Fruit fly (Drosophila melanogaster) whole organism, wandering third instar larva: Measurements from ENCODE around the gene CG4592.

Experiments used
- Abd-B ChIP-seq: fragments of >200 bp; optimal IDR thresholded peaks from 2 replicates; lab custom pipeline; 2017; ENCODE audit warnings: missing biosample characterization, missing genetic modification characterization
- CG32264 ChIP-seq: fragments of 200-800 bp; sonication (Bioruptor generic); optimal IDR thresholded peaks from 2 replicates; lab custom pipeline; 2016; ENCODE audit warnings: missing biosample characterization, missing genetic modification characterization
- CG9705 ChIP-seq: fragments of 200-800 bp; sonication (Bioruptor generic); optimal IDR thresholded peaks from 2 replicates; lab custom pipeline; 2018; ENCODE audit warnings: missing biosample characterization, mild to moderate bottlenecking, missing genetic modification characterization
- CrebA ChIP-seq: fragments of 200-800 bp; sonication (Bioruptor generic); optimal IDR thresholded peaks from 2 replicates; lab custom pipeline; 2016; ENCODE audit warnings: missing biosample characterization, mild to moderate bottlenecking, missing genetic modification characterization, borderline replicate concordance
- Dfd ChIP-seq: fragments of >200 bp; optimal IDR thresholded peaks from 2 replicates; lab custom pipeline; 2017; ENCODE audit warnings: missing biosample characterization, missing genetic modification characterization
- Dif ChIP-seq: fragments of 200-275, 200-300 bp; sonication (Bioruptor generic); optimal IDR thresholded peaks from 2 replicates; lab custom pipeline; 2018; ENCODE audit warnings: missing biosample characterization, missing genetic modification characterization; ENCODE audit not compliant: partially characterized antibody
- GATAd ChIP-seq: sonication (Bioruptor generic); optimal IDR thresholded peaks from 2 replicates; lab custom pipeline; 2016; ENCODE audit warnings: missing biosample characterization, missing genetic modification characterization
- HLH106 ChIP-seq: fragments of 200-800 bp; optimal IDR thresholded peaks from 3 replicates; lab custom pipeline; 2019; ENCODE audit warnings: missing biosample characterization, mild to moderate bottlenecking, missing genetic modification characterization, moderate library complexity
- Hnf4 ChIP-seq: fragments of 200-800 bp; sonication (Bioruptor generic); optimal IDR thresholded peaks from 2 replicates; lab custom pipeline; 2016; ENCODE audit warnings: missing biosample characterization, mild to moderate bottlenecking, missing genetic modification characterization
- Hr78 ChIP-seq: fragments of >200 bp; optimal IDR thresholded peaks from 2 replicates; lab custom pipeline; 2017; ENCODE audit warnings: missing biosample characterization, missing genetic modification characterization
- Hr83 ChIP-seq: fragments of 200-300 bp; sonication (Bioruptor generic); optimal IDR thresholded peaks from 2 replicates; lab custom pipeline; 2016; ENCODE audit warnings: missing biosample characterization, mild to moderate bottlenecking, missing genetic modification characterization, moderate library complexity; ENCODE audit not compliant: poor library complexity, severe bottlenecking
- Jra ChIP-seq: sonication (Bioruptor generic); optimal IDR thresholded peaks from 2 replicates; lab custom pipeline; 2016; ENCODE audit warnings: missing biosample characterization, missing genetic modification characterization
- Mio ChIP-seq: sonication (Bioruptor generic); optimal IDR thresholded peaks from 2 replicates; lab custom pipeline; 2016; ENCODE audit warnings: missing biosample characterization, missing genetic modification characterization
- Myc ChIP-seq: fragments of >200 bp; optimal IDR thresholded peaks from 2 replicates; lab custom pipeline; 2017
- N ChIP-seq: fragments of >200 bp; optimal IDR thresholded peaks from 2 replicates; lab custom pipeline; 2018; ENCODE audit warnings: missing biosample characterization, missing external identifiers, missing genetic modification characterization
- OdsH ChIP-seq: fragments of 200-800 bp; sonication (Bioruptor generic); optimal IDR thresholded peaks from 2 replicates; lab custom pipeline; 2016; ENCODE audit warnings: missing biosample characterization, mild to moderate bottlenecking, missing genetic modification characterization
- Rel ChIP-seq, 2 experiments: fragments of 200-800 bp; sonication (Bioruptor generic) in 1 of 2; optimal IDR thresholded peaks; 2 replicates in 1 of 2; 3 replicates in 1 of 2; lab custom pipeline; 2016 to 2019; ENCODE audit warnings: mild to moderate bottlenecking in 2 of 2, missing biosample characterization in 2 of 2, missing genetic modification characterization in 2 of 2, moderate library complexity in 1 of 2
- Sp1 ChIP-seq: fragments of 200-800 bp; sonication (Bioruptor generic); optimal IDR thresholded peaks from 3 replicates; lab custom pipeline; 2019; ENCODE audit warnings: missing biosample characterization, mild to moderate bottlenecking, missing genetic modification characterization, moderate library complexity
- Vsx2 ChIP-seq: fragments of 200-300, 225-300 bp; sonication (Bioruptor generic); optimal IDR thresholded peaks from 2 replicates; lab custom pipeline; 2018; ENCODE audit warnings: missing biosample characterization, missing genetic modification characterization; ENCODE audit not compliant: partially characterized antibody
- br ChIP-seq: fragments of 200-800 bp; sonication (Bioruptor generic); optimal IDR thresholded peaks from 2 replicates; lab custom pipeline; 2016; ENCODE audit warnings: missing biosample characterization, missing genetic modification characterization
- brk ChIP-seq: fragments of 200-800 bp; sonication (Bioruptor generic); optimal IDR thresholded peaks from 2 replicates; lab custom pipeline; 2016; ENCODE audit warnings: missing biosample characterization, mild to moderate bottlenecking, missing genetic modification characterization
- dl ChIP-seq, 2 experiments: fragments of 175-275, 200-275 bp in 1 of 2; fragments of 200-275 bp in 1 of 2; sonication (Bioruptor generic); optimal IDR thresholded peaks; lab custom pipeline; 2018; ENCODE audit warnings: mild to moderate bottlenecking in 2 of 2, missing biosample characterization in 2 of 2, missing genetic modification characterization in 2 of 2, moderate library complexity in 2 of 2; ENCODE audit not compliant: partially characterized antibody in 2 of 2, insufficient read depth in 1 of 2
- dmrt93B ChIP-seq: fragments of 200-800 bp; sonication (Bioruptor generic); optimal IDR thresholded peaks from 2 replicates; lab custom pipeline; 2018; ENCODE audit warnings: missing biosample characterization, mild to moderate bottlenecking, missing genetic modification characterization
- dsf ChIP-seq: sonication (Bioruptor generic); optimal IDR thresholded peaks from 2 replicates; lab custom pipeline; 2016; ENCODE audit warnings: missing biosample characterization, missing genetic modification characterization, borderline replicate concordance
- ey ChIP-seq: fragments of 200-800 bp; sonication (Bioruptor generic); optimal IDR thresholded peaks from 2 replicates; lab custom pipeline; 2016; ENCODE audit warnings: missing biosample characterization, missing genetic modification characterization
- foxo ChIP-seq, 2 experiments: fragments of 200-800 bp; sonication (Bioruptor generic); optimal IDR thresholded peaks; 2 replicates in 1 of 2; 3 replicates in 1 of 2; lab custom pipeline; 2016 to 2017; ENCODE audit warnings: missing biosample characterization in 2 of 2, missing genetic modification characterization in 2 of 2
- fru ChIP-seq: fragments of 200-800 bp; sonication (Bioruptor generic); optimal IDR thresholded peaks from 3 replicates; lab custom pipeline; 2016; ENCODE audit warnings: missing biosample characterization, mild to moderate bottlenecking, missing genetic modification characterization
- h ChIP-seq: fragments of 200-800 bp; sonication (Bioruptor generic); optimal IDR thresholded peaks from 3 replicates; lab custom pipeline; 2016; ENCODE audit warnings: missing biosample characterization, mild to moderate bottlenecking, missing genetic modification characterization
- jim ChIP-seq: fragments of 175-275, 200-325 bp; sonication (Bioruptor generic); optimal IDR thresholded peaks from 2 replicates; lab custom pipeline; 2016; ENCODE audit warnings: missing biosample characterization, mild to moderate bottlenecking, missing genetic modification characterization
- lola ChIP-seq: fragments of >200 bp; optimal IDR thresholded peaks from 2 replicates; lab custom pipeline; 2017; ENCODE audit warnings: missing biosample characterization, missing genetic modification characterization
- pan ChIP-seq: fragments of >200 bp; optimal IDR thresholded peaks from 2 replicates; lab custom pipeline; 2017
- psq ChIP-seq: fragments of 200-800 bp; sonication (Bioruptor generic); optimal IDR thresholded peaks from 3 replicates; lab custom pipeline; 2017; ENCODE audit warnings: missing biosample characterization, mild to moderate bottlenecking, missing genetic modification characterization, moderate library complexity
- rgr ChIP-seq: fragments of 200-800 bp; sonication (Bioruptor generic); optimal IDR thresholded peaks from 3 replicates; lab custom pipeline; 2016; ENCODE audit warnings: missing biosample characterization, mild to moderate bottlenecking, missing genetic modification characterization
- sage ChIP-seq: fragments of 200-800 bp; sonication (Bioruptor generic); optimal IDR thresholded peaks from 2 replicates; lab custom pipeline; 2016; ENCODE audit warnings: missing biosample characterization, mild to moderate bottlenecking, missing genetic modification characterization
- sv ChIP-seq: fragments of 200-800 bp; sonication (Bioruptor generic); optimal IDR thresholded peaks from 3 replicates; lab custom pipeline; 2016; ENCODE audit warnings: missing biosample characterization, missing genetic modification characterization
- tai ChIP-seq: sonication (Bioruptor generic); optimal IDR thresholded peaks from 2 replicates; lab custom pipeline; 2016; ENCODE audit warnings: missing biosample characterization, missing genetic modification characterization
- usp ChIP-seq: fragments of >200 bp; optimal IDR thresholded peaks from 2 replicates; lab custom pipeline; 2017; ENCODE audit warnings: missing biosample characterization, missing genetic modification characterization
- woc ChIP-seq: sonication (Bioruptor generic); optimal IDR thresholded peaks from 2 replicates; lab custom pipeline; 2016; ENCODE audit warnings: missing biosample characterization, mild to moderate bottlenecking, missing genetic modification characterization

CG4592 gene

DNA sequence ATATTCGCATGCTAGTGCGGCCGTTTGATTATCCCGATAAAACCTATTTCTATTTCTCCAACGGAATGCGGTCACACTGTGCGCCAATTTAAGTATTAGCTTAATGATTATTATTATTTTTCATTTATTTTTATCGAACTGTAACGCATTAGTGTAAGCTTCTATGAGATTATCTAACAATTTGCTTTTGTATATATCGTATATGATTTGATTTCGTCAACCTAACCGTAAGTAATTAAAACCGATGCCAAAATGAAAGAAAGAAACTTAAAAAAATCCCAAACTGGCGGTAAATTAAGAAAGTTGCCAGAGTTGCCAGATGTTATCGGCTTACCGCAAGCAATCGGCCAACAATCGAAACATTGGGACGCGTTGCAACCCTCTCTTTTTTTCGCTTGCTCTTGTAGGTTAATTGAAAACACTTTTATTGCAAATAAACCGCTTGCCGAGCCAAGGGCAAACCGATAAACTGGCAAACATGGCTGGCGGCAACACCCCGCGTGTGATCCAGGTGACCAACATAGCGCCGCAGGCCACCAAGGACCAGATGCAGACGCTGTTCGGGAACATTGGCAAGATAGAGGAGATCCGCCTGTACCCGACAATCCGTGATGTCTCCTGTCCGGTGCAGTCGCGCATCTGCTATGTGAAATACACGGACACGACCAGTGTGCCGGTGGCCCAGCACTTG lies 8.7 kb upstream of the CG4592 start, which contains the start of the genes Etl1 and Srp54:
TSS of gene Etl1 (minus strand) at position 39 of the 691 bp plus-strand sequence.
TSS of gene Srp54 (plus strand) at position 342 of the 691 bp plus-strand sequence.
- TF ChIP-seq Myc (peak; percentile 2), Hr83 (GFP tag; lab: Kevin White, UChicago) (peak; percentile 2), jim (GFP tag; lab: Kevin White, UChicago) (no peak), h (GFP tag; lab: Kevin White, UChicago) (peak; percentile 13), Rel (GFP tag; optimal IDR thresholded peaks at IDR 0.05; lab: Kevin White, UChicago) (no peak), Rel (tag; optimal IDR thresholded peaks at IDR 0.05; lab: Kevin White, UChicago) (peak; percentile 1), Jra (GFP tag; lab: Kevin White, UChicago) (peak; percentile 30), foxo (GFP tag; optimal IDR thresholded peaks at IDR 0.05; lab: Kevin White, UChicago) (peak in 1 of 2 experiments; percentile 25), Hnf4 (peak; percentile 31), psq (GFP tag; lab: Kevin White, UChicago) (no peak)

DNA sequence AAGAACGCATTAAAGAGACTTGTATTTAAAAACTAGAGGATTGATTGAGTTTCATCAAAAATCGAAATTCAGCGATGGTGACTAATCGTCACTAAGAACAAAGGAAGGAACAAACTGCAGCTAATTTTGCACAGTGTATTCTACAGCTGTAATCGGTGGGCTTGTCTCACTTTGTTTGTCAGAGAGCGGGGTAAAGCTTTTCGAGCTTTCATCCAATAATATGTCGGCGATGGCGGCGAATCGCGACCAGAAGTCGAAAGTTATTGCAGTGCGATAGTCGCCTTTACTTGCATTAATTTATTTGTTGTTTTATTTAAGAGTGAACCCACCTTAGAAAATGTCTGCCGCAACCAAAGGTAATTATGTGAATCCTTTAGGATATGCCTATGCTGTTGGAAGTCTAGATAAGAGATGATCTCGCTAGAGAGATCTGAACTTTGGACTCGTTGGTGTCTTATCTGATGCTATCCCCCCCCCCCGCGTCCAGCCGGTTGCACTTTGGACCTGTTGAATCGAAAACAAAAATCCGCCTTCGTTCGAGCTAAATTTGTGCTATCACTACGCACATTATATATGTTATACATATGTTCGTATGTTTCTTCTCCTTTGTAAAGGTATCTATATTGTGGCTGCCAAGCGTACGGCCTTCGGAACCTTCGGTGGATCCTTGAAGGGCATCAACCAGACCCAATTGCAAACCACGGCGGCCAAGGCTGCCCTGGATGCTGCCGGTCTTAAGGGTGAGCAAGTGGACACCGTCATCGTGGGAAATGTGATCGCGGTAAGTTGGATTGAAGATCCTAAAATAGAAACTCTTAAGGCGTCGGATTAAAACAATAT lies 6.2 kb upstream of the CG4592 start, which contains the start of gene yip2:
TSS of gene yip2 (plus strand) at position 243 of the 840 bp plus-strand sequence.
- peak; percentile 85 for TF ChIP-seq Jra (GFP tag; lab: Kevin White, UChicago)
- TF ChIP-seq br (GFP tag; lab: Kevin White, UChicago): peak; percentile 65
- no peak for TF ChIP-seq pan (lab: Kevin White, UChicago)
- peak; percentile 22 for TF ChIP-seq Hr83 (GFP tag; lab: Kevin White, UChicago)
- TF ChIP-seq GATAd (GFP tag; lab: Kevin White, UChicago): no peak
- TF ChIP-seq dmrt93B (GFP tag; lab: Kevin White, UChicago): no peak
- TF ChIP-seq dsf (GFP tag; lab: Kevin White, UChicago): peak; percentile 19
- peak; percentile 35 for TF ChIP-seq OdsH (GFP tag; lab: Kevin White, UChicago)
- TF ChIP-seq ey (GFP tag; lab: Kevin White, UChicago): peak; percentile 42
- TF ChIP-seq CrebA: no peak
- TF ChIP-seq CG32264 (GFP tag; lab: Kevin White, UChicago): no peak
- TF ChIP-seq Hr78 (GFP tag; lab: Kevin White, UChicago): no peak
- no peak for TF ChIP-seq dl (GFP tag; optimal IDR thresholded peaks at IDR 0.05; lab: Kevin White, UChicago; ENCODE audit: insufficient read depth in 1 of 2, partially characterized antibody in 2 of 2)
- TF ChIP-seq N (GFP tag; lab: Kevin White, UChicago): no peak
- TF ChIP-seq sage: peak; percentile 58
- TF ChIP-seq Mio (GFP tag; lab: Kevin White, UChicago): no peak
- TF ChIP-seq HLH106 (tag; lab: Kevin White, UChicago): peak; percentile 35
- peak; percentile 26 for TF ChIP-seq sv
- no peak for TF ChIP-seq brk (GFP tag; lab: Kevin White, UChicago)
- TF ChIP-seq Hnf4: peak; percentile 100
- TF ChIP-seq tai (GFP tag; lab: Kevin White, UChicago): no peak
- peak; percentile 17 to 59 for TF ChIP-seq foxo (GFP tag; optimal IDR thresholded peaks at IDR 0.05; lab: Kevin White, UChicago)
- TF ChIP-seq Dfd (GFP tag; lab: Kevin White, UChicago): no peak
- no peak for TF ChIP-seq Dif (GFP tag; lab: Kevin White, UChicago)
- TF ChIP-seq Abd-B (GFP tag; lab: Kevin White, UChicago): no peak
- TF ChIP-seq Myc: no peak
- TF ChIP-seq psq (GFP tag; lab: Kevin White, UChicago): peak; percentile 43
- peak; percentile 61 for TF ChIP-seq woc (GFP tag; lab: Kevin White, UChicago)
- TF ChIP-seq rgr (GFP tag; lab: Kevin White, UChicago): peak; percentile 61
- TF ChIP-seq Sp1 (GFP tag; lab: Kevin White, UChicago): peak; percentile 82
- peak; percentile 61 for TF ChIP-seq h (GFP tag; lab: Kevin White, UChicago)
- TF ChIP-seq usp (GFP tag; lab: Kevin White, UChicago): no peak
- TF ChIP-seq Vsx2: no peak
- TF ChIP-seq Rel (GFP tag; optimal IDR thresholded peaks at IDR 0.05; lab: Kevin White, UChicago): peak; percentile 86
- TF ChIP-seq Rel (tag; optimal IDR thresholded peaks at IDR 0.05; lab: Kevin White, UChicago): peak; percentile 71
- peak; percentile 64 for TF ChIP-seq fru (GFP tag; lab: Kevin White, UChicago)
- TF ChIP-seq jim (GFP tag; lab: Kevin White, UChicago): no peak
- peak; percentile 48 for TF ChIP-seq CG9705
- no peak for TF ChIP-seq lola
